Fruit fly (Drosophila melanogaster): ENCODE data around the gene AnxB11.

AnxB11 gene

dm6 chrX:16383667-16384515 lies 38.2 kb downstream of the AnxB11 start (continued):
- TF ChIP-seq chif (GFP tag; optimal IDR thresholded peaks at IDR 0.05) (peak; percentile 3 to 62), CG2199 (GFP tag; IDR thresholded peaks at IDR 0.05) (no peak), kni (GFP tag; optimal IDR thresholded peaks at IDR 0.05) (peak; percentile 73), HLH4C (GFP tag; IDR thresholded peaks at IDR 0.05; ENCODE audit: partially characterized antibody) (no peak), CG17568 (GFP tag; optimal IDR thresholded peaks at IDR 0.05) (no peak), CG12071 (GFP tag; optimal IDR thresholded peaks at IDR 0.05) (peak; percentile 92), Oaz (GFP tag; IDR thresholded peaks at IDR 0.05) (no peak), Xbp1 (GFP tag; optimal IDR thresholded peaks at IDR 0.05) (no peak), bbx (GFP tag; IDR thresholded peaks at IDR 0.05; ENCODE audit: partially characterized antibody) (no peak), CG6272 (GFP tag; IDR thresholded peaks at IDR 0.05) (no peak), CG18011 (GFP tag; optimal IDR thresholded peaks at IDR 0.05) (peak; percentile 13), CG10959 (GFP tag; IDR thresholded peaks at IDR 0.05) (no peak), az2 (GFP tag; optimal IDR thresholded peaks at IDR 0.05) (no peak), HHEX (GFP tag; optimal IDR thresholded peaks at IDR 0.05) (peak; percentile 86), CG4820 (GFP tag; optimal IDR thresholded peaks at IDR 0.05) (peak; percentile 4), CG15479 (GFP tag; optimal IDR thresholded peaks at IDR 0.05) (peak; percentile 67), BEAF-32 (GFP tag; optimal IDR thresholded peaks at IDR 0.05) (no peak), CG10979 (tag; optimal IDR thresholded peaks at IDR 0.05) (peak; percentile 47), Hr39 (optimal IDR thresholded peaks at IDR 0.05) (no peak), CG4282 (GFP tag; optimal IDR thresholded peaks at IDR 0.05) (no peak), Dfd (GFP tag; optimal IDR thresholded peaks at IDR 0.05) (no peak), CG17912 (GFP tag; optimal IDR thresholded peaks at IDR 0.05) (peak; percentile 67), Blimp-1 (GFP tag; optimal IDR thresholded peaks at IDR 0.05) (no peak), Drgx (GFP tag; IDR thresholded peaks at IDR 0.05) (no peak), lilli (GFP tag; optimal IDR thresholded peaks at IDR 0.05) (peak; percentile 51), crc (GFP tag; optimal IDR thresholded peaks at IDR 0.05) (peak; percentile 64), Neu2 (GFP tag; optimal IDR thresholded peaks at IDR 0.05; ENCODE audit: borderline replicate concordance) (no peak), sr (GFP tag; IDR thresholded peaks at IDR 0.05) (no peak), CG14667 (GFP tag; IDR thresholded peaks at IDR 0.05) (no peak), Kr (GFP tag; optimal IDR thresholded peaks at IDR 0.05) (no peak), ham (GFP tag; IDR thresholded peaks at IDR 0.05) (no peak), ac (GFP tag; optimal IDR thresholded peaks at IDR 0.05) (peak; percentile 74), CG8924 (tag; optimal IDR thresholded peaks at IDR 0.05) (peak; percentile 78), CG43689 (GFP tag; IDR thresholded peaks at IDR 0.05) (no peak), CG6813 (GFP tag; optimal IDR thresholded peaks at IDR 0.05) (peak; percentile 95), CG1832 (GFP tag; optimal IDR thresholded peaks at IDR 0.05) (no peak), CG2889 (GFP tag; IDR thresholded peaks at IDR 0.05) (0 out of 3 replicates have a peak, but pooled peaks have one; percentile 25), CG4730 (GFP tag; IDR thresholded peaks at IDR 0.05) (no peak), bigmax (GFP tag; optimal IDR thresholded peaks at IDR 0.05) (peak; percentile 53), CG8944 (GFP tag; optimal IDR thresholded peaks at IDR 0.05) (peak; percentile 15), Sry-δ (GFP tag; optimal IDR thresholded peaks at IDR 0.05) (peak; percentile 11), CG31224 (GFP tag; IDR thresholded peaks at IDR 0.05) (peak; percentile 40; the same call in 1 of the 2 replicates), unpg (GFP tag; optimal IDR thresholded peaks at IDR 0.05) (peak; percentile 83), CG10565 (GFP tag; optimal IDR thresholded peaks at IDR 0.05) (no peak), ken (GFP tag; IDR thresholded peaks at IDR 0.05) (no peak), CG2202 (tag; optimal IDR thresholded peaks at IDR 0.05) (peak; percentile 75), CG3281 (GFP tag; optimal IDR thresholded peaks at IDR 0.05) (peak; percentile 90), Trl (optimal IDR thresholded peaks at IDR 0.05) (no peak), Trl (GFP tag; optimal IDR thresholded peaks at IDR 0.05) (peak; percentile 78), CG9932 (GFP tag; IDR thresholded peaks at IDR 0.05) (no peak; the same call in 1 of the 2 replicates)

Data from whole organism, embryonic.